Worm (Caenorhabditis elegans) whole organism, L3 larva: ENCODE data around the gene timm-17B.2.

Experiments used
- ceh-82 ChIP-seq: fragments of 150-350 bp; optimal IDR thresholded peaks from 2 replicates; lab custom pipeline; 2014; ENCODE audit warnings: missing biosample characterization, missing genetic modification characterization
- egl-27 ChIP-seq: sonication (generic microtip); optimal IDR thresholded peaks from 4 replicates; lab custom pipeline; 2017; ENCODE audit warnings: missing biosample characterization, missing genetic modification reagents, missing genetic modification characterization
- mdl-1 ChIP-seq: fragments of 150-350 bp; optimal IDR thresholded peaks from 2 replicates; lab custom pipeline; 2014; ENCODE audit warnings: missing biosample characterization, missing genetic modification characterization
- nhr-237 ChIP-seq: fragments of 150-350 bp; optimal IDR thresholded peaks from 2 replicates; lab custom pipeline; 2014; ENCODE audit warnings: missing biosample characterization, missing genetic modification characterization

DNA sequence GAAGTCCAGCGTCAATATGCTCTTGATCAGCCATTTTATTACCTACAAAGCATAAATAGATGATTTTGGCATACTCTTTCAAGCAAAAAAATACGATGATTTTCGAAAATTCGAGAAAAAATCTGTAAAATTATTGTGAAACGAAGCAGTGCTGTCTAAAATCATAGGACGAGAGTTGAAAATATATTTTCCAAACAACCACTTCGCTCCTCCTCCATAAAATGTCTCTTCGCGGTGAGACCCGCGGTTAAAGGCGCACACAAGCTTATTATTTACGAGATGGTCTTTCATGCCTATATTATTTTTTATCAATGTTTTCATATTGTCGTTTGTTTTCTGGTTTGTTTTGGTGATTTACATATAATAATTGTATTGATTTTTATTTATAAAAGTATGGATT is 17.2 kb upstream of the timm-17B.2 start, which contains the start of gene nap-1:
- no peak for TF ChIP-seq mdl-1 (tag; lab: Kevin White, UChicago)
- TF ChIP-seq egl-27 (tag; lab: Kevin White, UChicago) = no peak
- TF ChIP-seq ceh-82 (tag; lab: Kevin White, UChicago) = no peak
- TF ChIP-seq nhr-237 (tag; lab: Kevin White, UChicago) = no peak
